Worm (Caenorhabditis elegans) whole organism, L2 larva: ENCODE data around the gene str-182.

ENCODE experiments used
- fos-1 ChIP-seq: fragments of 150-350 bp; optimal IDR thresholded peaks from 2 replicates; lab custom pipeline; 2014; ENCODE audit warnings: missing biosample characterization, missing genetic modification characterization
- mbf-1 ChIP-seq: sonication (generic microtip); optimal IDR thresholded peaks from 2 replicates; lab custom pipeline; 2017; ENCODE audit warnings: missing biosample characterization, missing genetic modification characterization
- snpc-4 ChIP-seq: fragments of 150-350 bp; optimal IDR thresholded peaks from 2 replicates; lab custom pipeline; 2014; ENCODE audit warnings: missing biosample characterization, missing genetic modification characterization

ce11 chrV:10265019-10265418 lies 31.8 kb upstream of the str-182 start:
- TF ChIP-seq mbf-1 (tag; lab: Kevin White, UChicago) = no peak
- TF ChIP-seq fos-1 (tag; lab: Kevin White, UChicago) = no peak
- TF ChIP-seq snpc-4 (tag; lab: Kevin White, UChicago) = no peak
